Worm (Caenorhabditis elegans) whole organism, late embryonic: ENCODE measurements around the gene slc-30A9.

Experiments
- ama-1 ChIP-seq: fragments of 150-350 bp; optimal IDR thresholded peaks from 2 replicates; lab custom pipeline; 2014
- dmd-4 ChIP-seq: sonication (generic microtip); optimal IDR thresholded peaks from 2 replicates; lab custom pipeline; 2016; ENCODE audit warnings: borderline replicate concordance, missing genetic modification characterization, missing compliant biosample characterization
- dve-1 ChIP-seq: sonication (generic microtip); optimal IDR thresholded peaks from 2 replicates; lab custom pipeline; 2017; ENCODE audit warnings: antibody characterized with exemption, mild to moderate bottlenecking, missing genetic modification characterization, missing compliant biosample characterization
- fkh-10 ChIP-seq: fragments of 150-350 bp; optimal IDR thresholded peaks from 2 replicates; lab custom pipeline; 2014; ENCODE audit warnings: missing biosample characterization, missing genetic modification reagents, missing genetic modification characterization
- hlh-6 ChIP-seq: sonication (generic microtip); optimal IDR thresholded peaks from 2 replicates; lab custom pipeline; 2016; ENCODE audit warnings: missing genotype, missing genetic modification characterization, missing compliant biosample characterization
- nfya-1 ChIP-seq: sonication (generic microtip); optimal IDR thresholded peaks from 2 replicates; lab custom pipeline; 2017; ENCODE audit warnings: missing genetic modification characterization, mild to moderate bottlenecking, missing compliant biosample characterization, antibody characterized with exemption, moderate library complexity
- nhr-11 ChIP-seq: fragments of 150-350 bp; optimal IDR thresholded peaks from 2 replicates; lab custom pipeline; 2014; ENCODE audit warnings: missing biosample characterization, missing genetic modification characterization
- tbx-2 ChIP-seq: sonication (generic microtip); optimal IDR thresholded peaks from 2 replicates; lab custom pipeline; 2016; ENCODE audit warnings: missing genetic modification characterization, missing compliant biosample characterization
- zip-5 ChIP-seq: sonication (generic microtip); optimal IDR thresholded peaks from 2 replicates; lab custom pipeline; 2016; ENCODE audit warnings: missing genetic modification characterization, missing compliant biosample characterization

- no peak for TF ChIP-seq fkh-10
- TF ChIP-seq dmd-4: no peak
- no peak for TF ChIP-seq nfya-1
- no peak for TF ChIP-seq tbx-2 (tag; lab: Kevin White, UChicago)
- no peak for TF ChIP-seq hlh-6 (tag; lab: Kevin White, UChicago)
- TF ChIP-seq dve-1 (tag; lab: Kevin White, UChicago): no peak
- TF ChIP-seq zip-5 (tag; lab: Kevin White, UChicago): no peak
- no peak for TF ChIP-seq nhr-11 (tag; lab: Kevin White, UChicago)
- no peak for TF ChIP-seq ama-1 (lab: Kevin White, UChicago)
These were observed 26.9 kb upstream of the slc-30A9 start, which contains the start of gene cosa-1 for ce11 chrIII:2725221-2726203.
